Fruit fly (Drosophila melanogaster): ENCODE results near the gene CanA-14F.

- TF ChIP-seq bab1 (GFP tag; optimal IDR thresholded peaks at IDR 0.05) (no peak), toe (GFP tag; optimal IDR thresholded peaks at IDR 0.05) (no peak), CG7045 (GFP tag; optimal IDR thresholded peaks at IDR 0.05) (no peak), ovo (GFP tag; optimal IDR thresholded peaks at IDR 0.05) (no peak), cic (GFP tag; optimal IDR thresholded peaks at IDR 0.05) (no peak), tj (GFP tag; optimal IDR thresholded peaks at IDR 0.05) (no peak), Mnt (GFP tag; optimal IDR thresholded peaks at IDR 0.05) (no peak), Clk (GFP tag; optimal IDR thresholded peaks at IDR 0.05) (no peak), CG5204 (GFP tag; optimal IDR thresholded peaks at IDR 0.05) (no peak)
These were observed 46.1 kb downstream of the CanA-14F start, which contains the start of gene CG9903 for dm6 chrX:16540802-16541346.
